Worm (Caenorhabditis elegans): Measurements from ENCODE around the gene B0334.13.

The B0334.13 gene

ce11 chrII:11473525-11474181 lies 14.4 kb upstream of the B0334.13 start, which contains the start of the genes metl-1 and W02B12.11 (continued):
- TF ChIP-seq rcor-1 (GFP tag; IDR thresholded peaks at IDR 0.05) (peak; percentile 92), F57C9.4 (tag; optimal IDR thresholded peaks at IDR 0.05) (no peak), ztf-25 (GFP tag; IDR thresholded peaks at IDR 0.05) (no peak), madf-3 (GFP tag; IDR thresholded peaks at IDR 0.05) (peak; percentile 92), madf-8 (GFP tag; conservative IDR thresholded peaks at IDR 0.05) (peak; percentile 67), dpl-1 (GFP tag; optimal IDR thresholded peaks at IDR 0.05) (peak; percentile 29), let-607 (tag; optimal IDR thresholded peaks at IDR 0.05) (peak in 1 of 2 experiments; percentile 57), lin-40 (tag; optimal IDR thresholded peaks at IDR 0.05) (peak; percentile 88), athp-1 (tag; optimal IDR thresholded peaks at IDR 0.05) (no peak), xnd-1 (tag; optimal IDR thresholded peaks at IDR 0.05) (peak; percentile 61), dox-1 (GFP tag; IDR thresholded peaks at IDR 0.05) (peak; percentile 89), snpc-1.3 (tag; optimal IDR thresholded peaks at IDR 0.05; ENCODE audit: insufficient read depth) (no peak), F39B2.1 (GFP tag; IDR thresholded peaks at IDR 0.05) (no peak), attf-3 (GFP tag; conservative IDR thresholded peaks at IDR 0.05) (peak; percentile 69), K11D2.4 (GFP tag; IDR thresholded peaks at IDR 0.05) (peak; percentile 83), attf-6 (GFP tag; IDR thresholded peaks at IDR 0.05) (no peak), T07F8.4 (tag; optimal IDR thresholded peaks at IDR 0.05) (no peak), tbx-9 (tag; optimal IDR thresholded peaks at IDR 0.05; ENCODE audit: borderline replicate concordance) (no peak), F10E7.11 (tag; optimal IDR thresholded peaks at IDR 0.05) (no peak), Y95B8A.8 (GFP tag; IDR thresholded peaks at IDR 0.05) (no peak), efl-1 (GFP tag; optimal IDR thresholded peaks at IDR 0.05) (no peak), B0019.2 (GFP tag; conservative IDR thresholded peaks at IDR 0.05) (no peak; the same call in 1 of the 2 replicates), ceh-58 (GFP tag; IDR thresholded peaks at IDR 0.05) (no peak), nhr-80 (tag; optimal IDR thresholded peaks at IDR 0.05) (peak; percentile 55), nhr-179 (tag; optimal IDR thresholded peaks at IDR 0.05) (no peak), cebp-2 (GFP tag; IDR thresholded peaks at IDR 0.05) (no peak), F37B4.10 (GFP tag; IDR thresholded peaks at IDR 0.05) (no peak), ZK185.1 (tag; optimal IDR thresholded peaks at IDR 0.05; ENCODE audit: poor library complexity, severe bottlenecking) (peak; percentile 69), ets-4 (GFP tag; optimal IDR thresholded peaks at IDR 0.05) (no peak), F57A8.1 (GFP tag; optimal IDR thresholded peaks at IDR 0.05) (no peak), zfh-2 (GFP tag; conservative IDR thresholded peaks at IDR 0.05) (peak; percentile 69; the same call in 1 of the 2 replicates), somi-1 (GFP tag; optimal IDR thresholded peaks at IDR 0.05) (peak; percentile 50), hlh-12 (tag; optimal IDR thresholded peaks at IDR 0.05) (no peak), snpc-3.4 (tag; optimal IDR thresholded peaks at IDR 0.05) (peak; percentile 41), unc-62 (GFP tag; optimal IDR thresholded peaks at IDR 0.05) (no peak), ceh-100 (GFP tag; IDR thresholded peaks at IDR 0.05) (peak; percentile 76), F22D6.2 (tag; optimal IDR thresholded peaks at IDR 0.05) (peak; percentile 43), F33H1.4 (GFP tag; IDR thresholded peaks at IDR 0.05) (peak; percentile 75), ceh-40 (GFP tag; IDR thresholded peaks at IDR 0.05) (no peak), Y56A3A.18 (GFP tag; IDR thresholded peaks at IDR 0.05) (peak; percentile 72; the same call in 1 of the 2 replicates), hmg-20 (GFP tag; IDR thresholded peaks at IDR 0.05) (peak; percentile 80), Y67H2A.10 (GFP tag; conservative IDR thresholded peaks at IDR 0.05) (no peak), sea-2 (GFP tag; IDR thresholded peaks at IDR 0.05) (no peak), ztf-22 (GFP tag; optimal IDR thresholded peaks at IDR 0.05) (no peak), Y53G8AR.9 (GFP tag; conservative IDR thresholded peaks at IDR 0.05) (peak; percentile 93), lir-1 (GFP tag; conservative IDR thresholded peaks at IDR 0.05) (0 out of 2 replicates have a peak, but pooled peaks have one; percentile 30), gei-17 (GFP tag; optimal IDR thresholded peaks at IDR 0.05) (peak; percentile 64), lin-54 (GFP tag; optimal IDR thresholded peaks at IDR 0.05) (peak; percentile 87)
